Fruit fly (Drosophila melanogaster): ENCODE measurements around the gene CG31041.

The CG31041 gene

DNA sequence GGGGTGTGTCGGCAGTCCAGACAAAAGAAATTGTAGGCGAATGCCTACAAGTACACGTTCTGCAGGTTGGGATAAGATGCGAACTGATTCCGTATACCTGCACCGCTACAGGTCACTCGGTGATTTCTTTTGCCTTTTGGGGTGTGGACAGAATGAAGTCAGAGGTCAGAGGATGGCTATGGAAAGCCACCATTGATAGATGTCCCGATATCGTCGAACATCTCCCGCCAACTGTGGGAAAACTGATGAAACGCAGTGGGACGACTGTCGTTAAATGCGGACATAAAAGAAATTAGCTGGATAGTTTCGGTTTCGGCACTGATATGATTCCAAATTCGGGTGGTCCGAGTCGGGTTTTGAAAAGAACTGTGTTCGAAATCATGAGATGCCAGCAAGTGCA lies 4.0 kb downstream of the CG31041 start:
- TF ChIP-seq CG12768 (GFP tag; optimal IDR thresholded peaks at IDR 0.05) (no peak), CG7045 (GFP tag; optimal IDR thresholded peaks at IDR 0.05) (no peak), toe (GFP tag; optimal IDR thresholded peaks at IDR 0.05) (no peak), CG33017 (tag; optimal IDR thresholded peaks at IDR 0.05) (no peak), pad (GFP tag; optimal IDR thresholded peaks at IDR 0.05) (no peak), Crg-1 (GFP tag; optimal IDR thresholded peaks at IDR 0.05) (no peak), Clk (GFP tag; optimal IDR thresholded peaks at IDR 0.05) (no peak), CG5204 (GFP tag; optimal IDR thresholded peaks at IDR 0.05) (no peak), cic (GFP tag; optimal IDR thresholded peaks at IDR 0.05) (no peak), bab1 (GFP tag; optimal IDR thresholded peaks at IDR 0.05) (no peak), ovo (GFP tag; optimal IDR thresholded peaks at IDR 0.05) (no peak), CG11617 (GFP tag; optimal IDR thresholded peaks at IDR 0.05) (no peak), CG7101 (tag; optimal IDR thresholded peaks at IDR 0.05) (no peak), tj (GFP tag; optimal IDR thresholded peaks at IDR 0.05) (no peak), Mnt (GFP tag; optimal IDR thresholded peaks at IDR 0.05) (no peak)

dm6 chr3R:29585015-29585701 lies 5.5 kb downstream of the CG31041 start:
- TF ChIP-seq CG11617 (GFP tag; optimal IDR thresholded peaks at IDR 0.05), result no peak
- TF ChIP-seq Mnt (GFP tag; optimal IDR thresholded peaks at IDR 0.05), result no peak
- TF ChIP-seq Crg-1 (GFP tag; optimal IDR thresholded peaks at IDR 0.05), result no peak
- TF ChIP-seq kay (GFP tag; ENCODE audit: borderline replicate concordance), result no peak
- TF ChIP-seq CG12768 (GFP tag; optimal IDR thresholded peaks at IDR 0.05), result no peak
- no peak for TF ChIP-seq Clk (GFP tag; optimal IDR thresholded peaks at IDR 0.05)
- no peak for TF ChIP-seq CG14711 (tag; optimal IDR thresholded peaks at IDR 0.05)
- TF ChIP-seq CG7101 (tag; optimal IDR thresholded peaks at IDR 0.05), result no peak
- TF ChIP-seq cnc (optimal IDR thresholded peaks at IDR 0.05), result no peak
- no peak for TF ChIP-seq tj (GFP tag; optimal IDR thresholded peaks at IDR 0.05)
- no peak for TF ChIP-seq toe (GFP tag; optimal IDR thresholded peaks at IDR 0.05)
- TF ChIP-seq CG7045 (GFP tag; optimal IDR thresholded peaks at IDR 0.05), result no peak
- TF ChIP-seq CG33017 (tag; optimal IDR thresholded peaks at IDR 0.05), result no peak
- no peak for TF ChIP-seq ovo (GFP tag; optimal IDR thresholded peaks at IDR 0.05)
- TF ChIP-seq bab1 (GFP tag; optimal IDR thresholded peaks at IDR 0.05), result no peak

DNA sequence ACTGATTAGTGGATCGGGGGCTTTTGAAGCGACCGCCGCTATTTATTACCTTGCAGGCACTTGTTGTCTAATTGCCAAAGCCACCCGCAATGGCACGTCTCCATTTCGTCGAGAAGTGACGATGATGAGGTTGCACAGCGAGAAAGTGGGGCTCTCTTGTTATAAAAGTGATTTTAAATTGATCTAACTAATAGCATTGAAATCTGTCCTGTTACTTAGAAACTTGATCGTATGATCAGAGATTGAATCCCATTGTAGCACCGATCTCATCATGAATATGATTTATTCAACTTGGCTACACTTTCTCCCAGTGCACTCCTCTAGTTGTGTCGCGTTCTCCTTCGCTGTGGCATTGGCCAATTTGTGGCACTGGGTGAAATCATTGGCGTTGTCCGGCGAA lies 6.4 kb downstream of the CG31041 start:
- TF ChIP-seq Crg-1 (GFP tag; optimal IDR thresholded peaks at IDR 0.05) (no peak), Clk (GFP tag; optimal IDR thresholded peaks at IDR 0.05) (no peak), toe (GFP tag; optimal IDR thresholded peaks at IDR 0.05) (no peak), CG5204 (GFP tag; optimal IDR thresholded peaks at IDR 0.05) (no peak), Hr96 (GFP tag; optimal IDR thresholded peaks at IDR 0.05) (no peak), CG33017 (tag; optimal IDR thresholded peaks at IDR 0.05) (no peak), cic (GFP tag; optimal IDR thresholded peaks at IDR 0.05) (no peak), CG7045 (GFP tag; optimal IDR thresholded peaks at IDR 0.05) (no peak), CG7101 (tag; optimal IDR thresholded peaks at IDR 0.05) (no peak), CG11617 (GFP tag; optimal IDR thresholded peaks at IDR 0.05) (no peak)

DNA sequence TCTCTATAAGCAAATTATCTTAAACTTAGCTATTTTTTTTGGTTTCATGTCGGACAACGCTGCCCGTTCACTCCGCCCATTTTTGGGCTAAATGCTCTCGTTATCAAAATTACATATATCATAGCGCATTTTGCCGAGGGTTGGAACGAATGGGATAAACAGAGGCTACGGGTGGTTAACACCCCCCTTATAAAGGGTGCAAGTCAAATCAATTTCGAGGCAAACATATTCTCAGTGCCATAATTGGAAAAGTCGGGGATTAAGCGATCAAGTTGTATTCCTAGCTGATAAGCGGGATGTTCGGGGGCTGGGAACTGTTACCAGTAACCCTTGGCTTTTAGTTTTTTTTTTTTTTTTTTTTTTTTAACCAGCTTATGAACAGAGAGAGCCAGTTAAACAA lies 7.4 kb downstream of the CG31041 start:
- TF ChIP-seq cnc (optimal IDR thresholded peaks at IDR 0.05), result no peak
- TF ChIP-seq Hr96 (GFP tag; optimal IDR thresholded peaks at IDR 0.05), result no peak
- no peak for TF ChIP-seq toe (GFP tag; optimal IDR thresholded peaks at IDR 0.05)
- no peak for TF ChIP-seq CG5204 (GFP tag; optimal IDR thresholded peaks at IDR 0.05)
- TF ChIP-seq CG7101 (tag; optimal IDR thresholded peaks at IDR 0.05), result no peak
- TF ChIP-seq ovo (GFP tag; optimal IDR thresholded peaks at IDR 0.05), result no peak
- no peak for TF ChIP-seq cic (GFP tag; optimal IDR thresholded peaks at IDR 0.05)
- TF ChIP-seq tj (GFP tag; optimal IDR thresholded peaks at IDR 0.05), result no peak
- no peak for TF ChIP-seq CG11617 (GFP tag; optimal IDR thresholded peaks at IDR 0.05)
- TF ChIP-seq Clk (GFP tag; optimal IDR thresholded peaks at IDR 0.05), result no peak
- no peak for TF ChIP-seq CG7045 (GFP tag; optimal IDR thresholded peaks at IDR 0.05)
- TF ChIP-seq kay (GFP tag; ENCODE audit: borderline replicate concordance), result no peak
- no peak for TF ChIP-seq Crg-1 (GFP tag; optimal IDR thresholded peaks at IDR 0.05)
- no peak for TF ChIP-seq CG33017 (tag; optimal IDR thresholded peaks at IDR 0.05)
- TF ChIP-seq Mnt (GFP tag; optimal IDR thresholded peaks at IDR 0.05), result no peak
- no peak for TF ChIP-seq CG12768 (GFP tag; optimal IDR thresholded peaks at IDR 0.05)

- TF ChIP-seq tj (GFP tag; optimal IDR thresholded peaks at IDR 0.05), result no peak
- TF ChIP-seq pad (GFP tag; optimal IDR thresholded peaks at IDR 0.05), result no peak
- no peak for TF ChIP-seq kay (GFP tag; ENCODE audit: borderline replicate concordance)
- no peak for TF ChIP-seq cic (GFP tag; optimal IDR thresholded peaks at IDR 0.05)
- no peak for TF ChIP-seq CG11617 (GFP tag; optimal IDR thresholded peaks at IDR 0.05)
- TF ChIP-seq Clk (GFP tag; optimal IDR thresholded peaks at IDR 0.05), result no peak
Measured at dm6 chr3R:29581420-29581819, 9.3 kb downstream of the CG31041 start.

DNA sequence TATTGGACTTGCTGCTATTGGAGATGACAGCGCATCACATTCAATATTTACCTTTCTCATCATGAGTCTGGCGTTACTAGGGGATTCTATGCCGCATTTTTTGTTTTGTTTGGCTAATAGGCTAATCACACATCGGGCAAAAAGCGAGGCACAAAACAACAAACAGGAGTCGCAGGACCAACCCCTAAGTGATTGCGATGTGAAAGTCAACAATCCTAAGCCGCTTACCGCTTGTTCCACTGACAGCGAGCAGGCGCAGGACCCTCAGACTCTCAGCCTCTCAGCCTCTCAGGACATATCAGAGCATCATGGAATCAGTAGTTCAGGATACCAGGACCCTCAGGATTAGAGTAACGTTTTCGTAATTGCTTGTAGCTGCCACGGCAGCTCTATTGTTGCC lies 14.7 kb downstream of the CG31041 start:
- TF ChIP-seq CG7045 (GFP tag; optimal IDR thresholded peaks at IDR 0.05) (no peak), CG11617 (GFP tag; optimal IDR thresholded peaks at IDR 0.05) (no peak), pad (GFP tag; optimal IDR thresholded peaks at IDR 0.05) (no peak), Mnt (GFP tag; optimal IDR thresholded peaks at IDR 0.05) (no peak), CG12768 (GFP tag; optimal IDR thresholded peaks at IDR 0.05) (no peak), tj (GFP tag; optimal IDR thresholded peaks at IDR 0.05) (no peak), CG14711 (tag; optimal IDR thresholded peaks at IDR 0.05) (no peak), CG1620 (GFP tag; optimal IDR thresholded peaks at IDR 0.05) (no peak)

All from whole organism, adult.